Fruit fly (Drosophila melanogaster) whole organism, embryonic: ENCODE measurements around the gene drn.

Experiments used
- BEAF-32 ChIP-seq: fragments of 200-800 bp; sonication (Bioruptor generic); optimal IDR thresholded peaks from 3 replicates; lab custom pipeline; 2017; ENCODE audit warnings: missing biosample characterization, missing genetic modification characterization, mild to moderate bottlenecking, moderate library complexity, missing genetic modification reagents
- Bgb ChIP-seq: fragments of 200-800 bp; sonication (Bioruptor generic); IDR thresholded peaks from 2 replicates; pipeline ENCODE4 v1.3.6; 2022; ENCODE audit warnings: missing biosample characterization, missing genetic modification characterization; ENCODE audit not compliant: partially characterized antibody
- C15 ChIP-seq: fragments of 200-800 bp; sonication (Bioruptor generic); IDR thresholded peaks from 3 replicates; pipeline ENCODE4 v1.3.6; 2022; ENCODE audit warnings: missing biosample characterization, missing genetic modification characterization
- CG10267 ChIP-seq: fragments of 200-800 bp; sonication (Bioruptor generic); optimal IDR thresholded peaks from 2 replicates; lab custom pipeline; 2018; ENCODE audit warnings: missing biosample characterization, mild to moderate bottlenecking, missing genetic modification characterization, moderate library complexity
- CG11723 ChIP-seq: fragments of 200-800 bp; sonication (Bioruptor generic); optimal IDR thresholded peaks from 2 replicates; lab custom pipeline; 2017; ENCODE audit warnings: missing biosample characterization, mild to moderate bottlenecking, missing genetic modification characterization
- CG12155 ChIP-seq: fragments of 200-800 bp; sonication (Bioruptor generic); optimal IDR thresholded peaks from 3 replicates; lab custom pipeline; 2016; ENCODE audit warnings: missing biosample characterization, missing genetic modification characterization
- CG17186 ChIP-seq: fragments of 200-800 bp; sonication (Bioruptor generic); optimal IDR thresholded peaks from 3 replicates; lab custom pipeline; 2017; ENCODE audit warnings: missing biosample characterization, missing genetic modification reagents, missing genetic modification characterization
- CG17385 ChIP-seq: fragments of 200-800 bp; sonication (Bioruptor generic); optimal IDR thresholded peaks from 3 replicates; lab custom pipeline; 2018; ENCODE audit warnings: missing biosample characterization, mild to moderate bottlenecking, missing genetic modification characterization
- CG18619 ChIP-seq: fragments of 200-800 bp; sonication (Bioruptor generic); optimal IDR thresholded peaks from 3 replicates; lab custom pipeline; 2017; ENCODE audit warnings: missing biosample characterization, mild to moderate bottlenecking, missing genetic modification characterization
- CG30403 ChIP-seq: fragments of 200-800 bp; sonication (Bioruptor generic); optimal IDR thresholded peaks from 3 replicates; lab custom pipeline; 2016; ENCODE audit warnings: missing biosample characterization, missing genetic modification characterization
- CG3995 ChIP-seq: fragments of 200-800 bp; sonication (Bioruptor generic); optimal IDR thresholded peaks from 3 replicates; lab custom pipeline; 2016; ENCODE audit warnings: missing biosample characterization, missing genetic modification characterization
- CG4282 ChIP-seq: fragments of 200-800 bp; sonication (Bioruptor generic); optimal IDR thresholded peaks from 2 replicates; lab custom pipeline; 2016; ENCODE audit warnings: missing biosample characterization, missing genetic modification characterization
- CG4360 ChIP-seq: fragments of 200-800 bp; sonication (Bioruptor generic); IDR thresholded peaks from 2 replicates; pipeline ENCODE4 v1.3.6; 2022; ENCODE audit warnings: missing biosample characterization, missing genetic modification characterization
- CG4820 ChIP-seq: fragments of 200-800 bp; sonication (Bioruptor generic); optimal IDR thresholded peaks from 3 replicates; lab custom pipeline; 2016; ENCODE audit warnings: missing biosample characterization, missing genetic modification characterization
- CG9797 ChIP-seq: fragments of 200-800 bp; sonication (Bioruptor generic); optimal IDR thresholded peaks from 3 replicates; lab custom pipeline; 2018; ENCODE audit warnings: missing biosample characterization, mild to moderate bottlenecking, missing genetic modification characterization
- Deaf1 ChIP-seq: fragments of 200-800 bp; optimal IDR thresholded peaks from 3 replicates; lab custom pipeline; 2019; ENCODE audit warnings: missing biosample characterization, mild to moderate bottlenecking, missing genetic modification characterization, moderate library complexity
- ERR ChIP-seq: fragments of 200-800 bp; sonication (Bioruptor generic); optimal IDR thresholded peaks from 2 replicates; lab custom pipeline; 2016; ENCODE audit warnings: missing biosample characterization, missing genetic modification characterization
- Eip74EF ChIP-seq, 2 experiments: fragments of 200-800 bp in 1 of 2; fragments of >200 bp in 1 of 2; sonication (Bioruptor generic) in 1 of 2; optimal IDR thresholded peaks; 2 replicates each; lab custom pipeline; 2017 to 2019; ENCODE audit warnings: missing biosample characterization in 2 of 2, missing genetic modification characterization in 2 of 2, mild to moderate bottlenecking in 1 of 2, moderate library complexity in 1 of 2
- Fer2 ChIP-seq: fragments of 200-800 bp; sonication (Bioruptor generic); optimal IDR thresholded peaks from 2 replicates; lab custom pipeline; 2018; ENCODE audit warnings: missing biosample characterization, mild to moderate bottlenecking, missing genetic modification characterization, moderate library complexity
- H15 ChIP-seq: fragments of 200-800 bp; sonication (Bioruptor generic); IDR thresholded peaks from 3 replicates; pipeline ENCODE4 v1.3.6; 2022; ENCODE audit warnings: missing biosample characterization, missing genetic modification characterization
- HmgD ChIP-seq: fragments of 200-800 bp; sonication (Bioruptor generic); optimal IDR thresholded peaks from 3 replicates; lab custom pipeline; 2016; ENCODE audit warnings: missing biosample characterization, missing genetic modification characterization
- Hr51 ChIP-seq, 2 experiments: fragments of 200-800 bp; sonication (Bioruptor generic); optimal IDR thresholded peaks; 2 replicates in 1 of 2; 3 replicates in 1 of 2; lab custom pipeline; 2016 to 2018; ENCODE audit warnings: missing biosample characterization in 2 of 2, missing genetic modification characterization in 2 of 2, mild to moderate bottlenecking in 1 of 2, moderate library complexity in 1 of 2
- Hsf ChIP-seq: fragments of 200-800 bp; sonication (Bioruptor generic); optimal IDR thresholded peaks from 3 replicates; lab custom pipeline; 2016; ENCODE audit warnings: missing biosample characterization, missing genetic modification characterization
- Lim3 ChIP-seq: fragments of 200-800 bp; sonication (Bioruptor generic); IDR thresholded peaks from 2 replicates; pipeline ENCODE4 v1.3.6; 2022; ENCODE audit warnings: missing biosample characterization, missing genetic modification characterization
- Mrtf ChIP-seq: fragments of 200-800 bp; sonication (Bioruptor generic); IDR thresholded peaks from 3 replicates; pipeline ENCODE4 v1.3.6; 2022; ENCODE audit warnings: missing biosample characterization, missing genetic modification characterization
- Oli ChIP-seq: fragments of 200-800 bp; sonication (Bioruptor generic); optimal IDR thresholded peaks from 2 replicates; lab custom pipeline; 2018; ENCODE audit warnings: missing biosample characterization, mild to moderate bottlenecking, missing genetic modification characterization, moderate library complexity
- Sry-β ChIP-seq: fragments of 200-800 bp; sonication (Bioruptor generic); optimal IDR thresholded peaks from 2 replicates; lab custom pipeline; 2018; ENCODE audit warnings: missing biosample characterization, mild to moderate bottlenecking, missing genetic modification characterization, moderate library complexity
- Usf ChIP-seq: fragments of 200-800 bp; sonication (Bioruptor generic); optimal IDR thresholded peaks from 2 replicates; lab custom pipeline; 2017; ENCODE audit warnings: missing genotype, missing biosample characterization, missing genetic modification characterization
- ato ChIP-seq: fragments of 200-800 bp; sonication (Bioruptor generic); IDR thresholded peaks from 2 replicates; pipeline ENCODE4 v1.3.6; 2022; ENCODE audit warnings: missing biosample characterization, missing genetic modification characterization; ENCODE audit not compliant: partially characterized antibody
- chinmo ChIP-seq: fragments of 200-800 bp; sonication (Bioruptor generic); IDR thresholded peaks from 4 replicates; pipeline ENCODE4 v1.3.6; 2022; ENCODE audit warnings: missing biosample characterization, missing genetic modification characterization; ENCODE audit not compliant: partially characterized antibody
- dan ChIP-seq: fragments of 200-800 bp; sonication (Bioruptor generic); IDR thresholded peaks from 2 replicates; pipeline ENCODE4 v1.3.6; 2022; ENCODE audit warnings: missing biosample characterization, missing genetic modification characterization
- eve ChIP-seq, 2 experiments: fragments of >200 bp; optimal IDR thresholded peaks; 2 replicates each; lab custom pipeline; 2017; ENCODE audit warnings: missing biosample characterization in 2 of 2, missing genetic modification characterization in 2 of 2
- fd102C ChIP-seq: fragments of 200-800 bp; sonication (Bioruptor generic); optimal IDR thresholded peaks from 2 replicates; lab custom pipeline; 2018; ENCODE audit warnings: missing biosample characterization, mild to moderate bottlenecking, missing genetic modification characterization, moderate library complexity
- fd96Cb ChIP-seq: fragments of 200-800 bp; sonication (Bioruptor generic); optimal IDR thresholded peaks from 2 replicates; lab custom pipeline; 2018; ENCODE audit warnings: missing biosample characterization, mild to moderate bottlenecking, missing genetic modification characterization, moderate library complexity
- ftz-f1 ChIP-seq: fragments of 200-800 bp; sonication (Bioruptor generic); optimal IDR thresholded peaks from 2 replicates; lab custom pipeline; 2016; ENCODE audit warnings: missing biosample characterization, missing genetic modification characterization
- fu2 ChIP-seq: fragments of 200-800 bp; sonication (Bioruptor generic); optimal IDR thresholded peaks from 2 replicates; lab custom pipeline; 2016; ENCODE audit warnings: missing biosample characterization, missing genetic modification characterization
- gem ChIP-seq: fragments of 200-800 bp; sonication (Bioruptor generic); optimal IDR thresholded peaks from 2 replicates; lab custom pipeline; 2019; ENCODE audit warnings: missing biosample characterization, mild to moderate bottlenecking, missing genetic modification characterization, moderate library complexity
- gfzf ChIP-seq: fragments of 200-800 bp; sonication (Bioruptor generic); optimal IDR thresholded peaks from 2 replicates; lab custom pipeline; 2016; ENCODE audit warnings: missing biosample characterization, mild to moderate bottlenecking, missing genetic modification characterization, moderate library complexity
- grau ChIP-seq: fragments of 200-800 bp; optimal IDR thresholded peaks from 3 replicates; lab custom pipeline; 2019; ENCODE audit warnings: missing biosample characterization, mild to moderate bottlenecking, missing genetic modification characterization, moderate library complexity
- lov ChIP-seq, 2 experiments: fragments of 200-800 bp in 1 of 2; fragments of >200 bp in 1 of 2; sonication (Bioruptor generic) in 1 of 2; IDR thresholded peaks in 1 of 2; optimal IDR thresholded peaks in 1 of 2; 2 replicates in 1 of 2; 3 replicates in 1 of 2; pipeline versions ENCODE4 v1.3.6 to Lab custom; 2017 to 2022; ENCODE audit warnings: missing biosample characterization in 1 of 2, missing genetic modification characterization in 1 of 2
- org-1 ChIP-seq: fragments of 200-800 bp; sonication (Bioruptor generic); optimal IDR thresholded peaks from 2 replicates; lab custom pipeline; 2017; ENCODE audit warnings: missing biosample characterization, missing genetic modification characterization
- p53 ChIP-seq: fragments of 200-800 bp; sonication (Bioruptor generic); optimal IDR thresholded peaks from 2 replicates; lab custom pipeline; 2016; ENCODE audit warnings: missing biosample characterization, missing genetic modification characterization
- prd ChIP-seq, 3 experiments: fragments of >200 bp in 2 of 3; fragments of 200-800 bp in 1 of 3; sonication (Bioruptor generic) in 1 of 3; optimal IDR thresholded peaks in 2 of 3; IDR thresholded peaks in 1 of 3; 2 replicates in 2 of 3; 3 replicates in 1 of 3; pipeline versions ENCODE4 v1.3.6 to Lab custom; 2017 to 2022; ENCODE audit warnings: missing biosample characterization in 1 of 3, missing genetic modification characterization in 1 of 3
- tio ChIP-seq: fragments of 200-800 bp; sonication (Bioruptor generic); optimal IDR thresholded peaks from 2 replicates; lab custom pipeline; 2017; ENCODE audit warnings: missing biosample characterization, missing genetic modification characterization, inconsistent platforms
- tup ChIP-seq: fragments of 200-800 bp; sonication (Bioruptor generic); optimal IDR thresholded peaks from 2 replicates; lab custom pipeline; 2016; ENCODE audit warnings: missing biosample characterization, mild to moderate bottlenecking, missing genetic modification characterization, moderate library complexity
- twi ChIP-seq: fragments of 200-800 bp; optimal IDR thresholded peaks from 2 replicates; lab custom pipeline; 2019; ENCODE audit warnings: missing biosample characterization, mild to moderate bottlenecking, missing genetic modification characterization, moderate library complexity
- vvl ChIP-seq: fragments of 200-800 bp; sonication (Bioruptor generic); IDR thresholded peaks from 2 replicates; pipeline ENCODE4 v1.3.6; 2022; ENCODE audit warnings: missing biosample characterization, missing genetic modification characterization
- z ChIP-seq: fragments of 200-800 bp; sonication (Bioruptor generic); IDR thresholded peaks from 3 replicates; pipeline ENCODE4 v1.3.6; 2022; ENCODE audit warnings: missing biosample characterization, missing genetic modification characterization

Gene drn

DNA sequence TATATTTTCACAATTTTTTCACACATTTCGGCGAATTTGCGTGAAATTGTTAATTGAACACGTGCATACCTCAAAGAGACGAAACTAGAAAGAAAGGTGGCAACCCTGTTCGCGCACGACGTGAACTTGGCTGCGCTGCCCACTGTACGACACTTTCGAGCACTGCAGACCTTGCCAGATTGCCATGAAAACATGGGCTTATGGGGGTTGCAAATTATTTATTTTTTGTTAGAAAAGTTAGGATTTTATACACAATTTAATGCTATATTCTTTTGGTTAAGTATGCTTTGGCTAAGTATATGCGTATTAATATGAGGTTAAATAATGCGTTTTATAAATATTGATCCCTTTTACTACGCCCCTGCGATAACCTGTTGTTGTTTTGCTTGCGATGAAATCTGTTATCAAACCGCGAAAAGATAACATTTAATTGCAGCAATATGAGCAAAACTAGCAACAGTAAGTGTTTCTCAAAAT is 61.1 kb downstream of the drn start, which contains the start of the genes RpL34b and CG8132 (continued):
- peak; percentile 99 for TF ChIP-seq CG10267 (tag; lab: Kevin White, UChicago)
- no peak for TF ChIP-seq lov (optimal IDR thresholded peaks at IDR 0.05; lab: Kevin White, UChicago)
- peak; percentile 94 for TF ChIP-seq lov (GFP tag; IDR thresholded peaks at IDR 0.05; lab: Robert Waterston, UW)
- peak; percentile 93 for TF ChIP-seq CG17186 (GFP tag; lab: Kevin White, UChicago)
- peak; percentile 94 to 97 for TF ChIP-seq Hr51 (GFP tag; optimal IDR thresholded peaks at IDR 0.05; lab: Kevin White, UChicago)
- peak; percentile 76 for TF ChIP-seq dan (GFP tag; lab: Robert Waterston, UW)
- peak; percentile 95 for TF ChIP-seq fu2 (GFP tag; lab: Kevin White, UChicago)
- peak; percentile 88 for TF ChIP-seq org-1 (GFP tag; lab: Kevin White, UChicago)
- peak; percentile 94 for TF ChIP-seq H15
- TF ChIP-seq ftz-f1, result peak; percentile 95
- peak; percentile 95 for TF ChIP-seq Usf
- peak; percentile 89 for TF ChIP-seq Oli (tag; lab: Kevin White, UChicago)
- TF ChIP-seq CG9797 (GFP tag; lab: Kevin White, UChicago), result peak; percentile 59
- peak; percentile 96 for TF ChIP-seq Fer2 (tag; lab: Kevin White, UChicago)
- peak; percentile 91 for TF ChIP-seq fd102C (GFP tag; lab: Kevin White, UChicago)
- peak; percentile 94 for TF ChIP-seq Mrtf (GFP tag; lab: Robert Waterston, UW)
- TF ChIP-seq grau, result peak; percentile 95
- peak; percentile 95 for TF ChIP-seq CG12155
- peak; percentile 70 for TF ChIP-seq BEAF-32 (GFP tag; lab: Kevin White, UChicago)
- peak; percentile 91 for TF ChIP-seq ERR (GFP tag; lab: Kevin White, UChicago)
- TF ChIP-seq vvl, result peak; percentile 98
- peak; percentile 62; the same call in 1 of the 2 replicates for TF ChIP-seq Lim3 (GFP tag; lab: Robert Waterston, UW)
- peak; percentile 92 for TF ChIP-seq twi
- TF ChIP-seq Hsf (GFP tag; lab: Kevin White, UChicago), result peak; percentile 97
- TF ChIP-seq C15 (GFP tag; lab: Robert Waterston, UW), result peak; percentile 94
- peak; percentile 61 for TF ChIP-seq Bgb
- TF ChIP-seq CG30403 (GFP tag; lab: Kevin White, UChicago), result peak; percentile 98
- peak; percentile 93 for TF ChIP-seq HmgD (GFP tag; lab: Kevin White, UChicago)
- TF ChIP-seq tup (GFP tag; lab: Kevin White, UChicago), result peak; percentile 92
- TF ChIP-seq ato (GFP tag; lab: Robert Waterston, UW), result peak; percentile 16; the same call in 1 of the 2 replicates
- TF ChIP-seq chinmo, result 0 out of 4 replicates have a peak, but pooled peaks have one; percentile 16
- TF ChIP-seq z (GFP tag; lab: Robert Waterston, UW), result peak; percentile 64; the same call in 1 of the 3 replicates
- peak; percentile 94 for TF ChIP-seq p53
- TF ChIP-seq CG3995 (GFP tag; lab: Kevin White, UChicago), result peak; percentile 80
- TF ChIP-seq fd96Cb (tag; lab: Kevin White, UChicago), result peak; percentile 90
- peak; percentile 91 for TF ChIP-seq CG11723 (GFP tag; lab: Kevin White, UChicago)
- peak; percentile 91 for TF ChIP-seq CG17385 (GFP tag; lab: Kevin White, UChicago)
- peak; percentile 98 for TF ChIP-seq gem (tag; lab: Kevin White, UChicago)
- TF ChIP-seq CG4360 (GFP tag; lab: Robert Waterston, UW), result peak; percentile 83
- TF ChIP-seq Deaf1, result peak; percentile 75
- peak; percentile 57 for TF ChIP-seq Sry-β
- no peak for TF ChIP-seq prd (optimal IDR thresholded peaks at IDR 0.05; lab: Kevin White, UChicago)
- TF ChIP-seq prd (GFP tag; IDR thresholded peaks at IDR 0.05; lab: Robert Waterston, UW), result peak; percentile 97
- peak; percentile 96 for TF ChIP-seq CG18619
- no peak for TF ChIP-seq tio (GFP tag; lab: Kevin White, UChicago)
- peak in 1 of 2 experiments; percentile 87 for TF ChIP-seq Eip74EF (GFP tag; optimal IDR thresholded peaks at IDR 0.05; lab: Kevin White, UChicago)
- peak; percentile 90 for TF ChIP-seq CG4820 (GFP tag; lab: Kevin White, UChicago)
- TF ChIP-seq CG4282 (GFP tag; lab: Kevin White, UChicago), result peak; percentile 92
- peak; percentile 45 for TF ChIP-seq gfzf (GFP tag; lab: Kevin White, UChicago)
- peak in 1 of 2 experiments; percentile 0 for TF ChIP-seq eve (GFP tag; optimal IDR thresholded peaks at IDR 0.05; lab: Kevin White, UChicago)
